Fruit fly (Drosophila melanogaster) whole organism, wandering third instar larva: ENCODE measurements around the gene GatB.

ENCODE experiments used
- CG32264 ChIP-seq: fragments of 200-800 bp; sonication (Bioruptor generic); optimal IDR thresholded peaks from 2 replicates; lab custom pipeline; 2016; ENCODE audit warnings: missing biosample characterization, missing genetic modification characterization
- CrebA ChIP-seq: fragments of 200-800 bp; sonication (Bioruptor generic); optimal IDR thresholded peaks from 2 replicates; lab custom pipeline; 2016; ENCODE audit warnings: missing biosample characterization, mild to moderate bottlenecking, missing genetic modification characterization, borderline replicate concordance
- GATAd ChIP-seq: sonication (Bioruptor generic); optimal IDR thresholded peaks from 2 replicates; lab custom pipeline; 2016; ENCODE audit warnings: missing biosample characterization, missing genetic modification characterization
- Hr78 ChIP-seq: fragments of >200 bp; optimal IDR thresholded peaks from 2 replicates; lab custom pipeline; 2017; ENCODE audit warnings: missing biosample characterization, missing genetic modification characterization
- Myc ChIP-seq: fragments of >200 bp; optimal IDR thresholded peaks from 2 replicates; lab custom pipeline; 2017
- OdsH ChIP-seq: fragments of 200-800 bp; sonication (Bioruptor generic); optimal IDR thresholded peaks from 2 replicates; lab custom pipeline; 2016; ENCODE audit warnings: missing biosample characterization, mild to moderate bottlenecking, missing genetic modification characterization
- dmrt93B ChIP-seq: fragments of 200-800 bp; sonication (Bioruptor generic); optimal IDR thresholded peaks from 2 replicates; lab custom pipeline; 2018; ENCODE audit warnings: missing biosample characterization, mild to moderate bottlenecking, missing genetic modification characterization
- ey ChIP-seq: fragments of 200-800 bp; sonication (Bioruptor generic); optimal IDR thresholded peaks from 2 replicates; lab custom pipeline; 2016; ENCODE audit warnings: missing biosample characterization, missing genetic modification characterization
- foxo ChIP-seq, 2 experiments: fragments of 200-800 bp; sonication (Bioruptor generic); optimal IDR thresholded peaks; 2 replicates in 1 of 2; 3 replicates in 1 of 2; lab custom pipeline; 2016 to 2017; ENCODE audit warnings: missing biosample characterization in 2 of 2, missing genetic modification characterization in 2 of 2
- fru ChIP-seq: fragments of 200-800 bp; sonication (Bioruptor generic); optimal IDR thresholded peaks from 3 replicates; lab custom pipeline; 2016; ENCODE audit warnings: missing biosample characterization, mild to moderate bottlenecking, missing genetic modification characterization
- h ChIP-seq: fragments of 200-800 bp; sonication (Bioruptor generic); optimal IDR thresholded peaks from 3 replicates; lab custom pipeline; 2016; ENCODE audit warnings: missing biosample characterization, mild to moderate bottlenecking, missing genetic modification characterization
- psq ChIP-seq: fragments of 200-800 bp; sonication (Bioruptor generic); optimal IDR thresholded peaks from 3 replicates; lab custom pipeline; 2017; ENCODE audit warnings: missing biosample characterization, mild to moderate bottlenecking, missing genetic modification characterization, moderate library complexity
- sage ChIP-seq: fragments of 200-800 bp; sonication (Bioruptor generic); optimal IDR thresholded peaks from 2 replicates; lab custom pipeline; 2016; ENCODE audit warnings: missing biosample characterization, mild to moderate bottlenecking, missing genetic modification characterization
- usp ChIP-seq: fragments of >200 bp; optimal IDR thresholded peaks from 2 replicates; lab custom pipeline; 2017; ENCODE audit warnings: missing biosample characterization, missing genetic modification characterization

- TF ChIP-seq CrebA (GFP tag; lab: Kevin White, UChicago) (no peak), sage (no peak), ey (no peak), Hr78 (no peak), GATAd (GFP tag; lab: Kevin White, UChicago) (no peak), psq (peak; percentile 62), h (GFP tag; lab: Kevin White, UChicago) (no peak), CG32264 (GFP tag; lab: Kevin White, UChicago) (no peak), dmrt93B (GFP tag; lab: Kevin White, UChicago) (no peak), fru (GFP tag; lab: Kevin White, UChicago) (no peak), foxo (GFP tag; optimal IDR thresholded peaks at IDR 0.05; lab: Kevin White, UChicago) (no peak), Myc (lab: Kevin White, UChicago) (no peak), OdsH (no peak), usp (no peak)
These were observed 29.3 kb downstream of the GatB start for dm6 chr3R:24100717-24101116.
